Fruit fly (Drosophila melanogaster) whole organism, embryonic: ENCODE results near the gene CG15368.

Experiments
- Atf6 ChIP-seq: fragments of 200-800 bp; sonication (Bioruptor generic); IDR thresholded peaks from 2 replicates; pipeline ENCODE4 v1.3.6; 2022; ENCODE audit warnings: missing biosample characterization, missing genetic modification characterization
- CG10431 ChIP-seq: fragments of 200-800 bp; sonication (Bioruptor generic); optimal IDR thresholded peaks from 3 replicates; lab custom pipeline; 2018; ENCODE audit warnings: missing biosample characterization, mild to moderate bottlenecking, missing genetic modification characterization
- CG12071 ChIP-seq: fragments of 200-800 bp; sonication (Bioruptor generic); optimal IDR thresholded peaks from 3 replicates; lab custom pipeline; 2018; ENCODE audit warnings: missing biosample characterization, mild to moderate bottlenecking, missing genetic modification characterization
- CG12744 ChIP-seq: fragments of 200-800 bp; sonication (Bioruptor generic); optimal IDR thresholded peaks from 2 replicates; lab custom pipeline; 2016; ENCODE audit warnings: missing biosample characterization, missing genetic modification characterization
- CG14014 ChIP-seq: fragments of 200-800 bp; sonication (Bioruptor generic); IDR thresholded peaks from 2 replicates; pipeline ENCODE4 v1.3.6; 2022; ENCODE audit warnings: missing biosample characterization, missing genetic modification characterization
- CG1603 ChIP-seq: fragments of 200-800 bp; sonication (Bioruptor generic); optimal IDR thresholded peaks from 2 replicates; lab custom pipeline; 2019; ENCODE audit warnings: missing biosample characterization, mild to moderate bottlenecking, missing genetic modification characterization, moderate library complexity
- CG16863 ChIP-seq: fragments of 200-800 bp; sonication (Bioruptor generic); optimal IDR thresholded peaks from 3 replicates; lab custom pipeline; 2016; ENCODE audit warnings: missing biosample characterization, missing genetic modification characterization
- CG17802 ChIP-seq: fragments of 200-800 bp; sonication (Bioruptor generic); optimal IDR thresholded peaks from 2 replicates; lab custom pipeline; 2018; ENCODE audit warnings: missing biosample characterization, mild to moderate bottlenecking, missing genetic modification characterization, moderate library complexity
- CG17829 ChIP-seq: fragments of 200-800 bp; optimal IDR thresholded peaks from 2 replicates; lab custom pipeline; 2019; ENCODE audit warnings: missing biosample characterization, mild to moderate bottlenecking, missing genetic modification characterization, moderate library complexity
- CG2120 ChIP-seq: fragments of 200-800 bp; sonication (Bioruptor generic); optimal IDR thresholded peaks from 3 replicates; lab custom pipeline; 2016; ENCODE audit warnings: missing biosample characterization, missing genetic modification characterization
- CG2202 ChIP-seq: fragments of 200-800 bp; sonication (Bioruptor generic); optimal IDR thresholded peaks from 2 replicates; lab custom pipeline; 2018; ENCODE audit warnings: missing biosample characterization, mild to moderate bottlenecking, missing genetic modification characterization
- CG2875 ChIP-seq: fragments of 200-800 bp; sonication (Bioruptor generic); optimal IDR thresholded peaks from 2 replicates; lab custom pipeline; 2017; ENCODE audit warnings: missing biosample characterization, mild to moderate bottlenecking, missing genetic modification characterization, missing genetic modification reagents
- CG3407 ChIP-seq: fragments of 200-800 bp; sonication (Bioruptor generic); optimal IDR thresholded peaks from 2 replicates; lab custom pipeline; 2018; ENCODE audit warnings: missing biosample characterization, mild to moderate bottlenecking, missing genetic modification characterization
- CG4282 ChIP-seq: fragments of 200-800 bp; sonication (Bioruptor generic); optimal IDR thresholded peaks from 2 replicates; lab custom pipeline; 2016; ENCODE audit warnings: missing biosample characterization, missing genetic modification characterization
- CG4404 ChIP-seq: fragments of 200-800 bp; sonication (Bioruptor generic); IDR thresholded peaks from 2 replicates; pipeline ENCODE4 v1.3.6; 2022; ENCODE audit warnings: missing biosample characterization, missing genetic modification characterization
- CG6813 ChIP-seq: fragments of 200-800 bp; sonication (Bioruptor generic); optimal IDR thresholded peaks from 2 replicates; lab custom pipeline; 2017; ENCODE audit warnings: missing biosample characterization, missing genetic modification characterization, mild to moderate bottlenecking, moderate library complexity, missing genetic modification reagents
- CG7963 ChIP-seq: fragments of 200-800 bp; sonication (Bioruptor generic); IDR thresholded peaks from 3 replicates; pipeline ENCODE4 v1.3.6; 2022; ENCODE audit warnings: missing biosample characterization, missing genetic modification characterization; ENCODE audit not compliant: partially characterized antibody
- CG8290 ChIP-seq, 3 experiments: fragments of 200-800 bp; sonication (Bioruptor generic); optimal IDR thresholded peaks; 2 replicates each; lab custom pipeline; 2016 to 2019; ENCODE audit warnings: missing biosample characterization in 3 of 3, missing genetic modification characterization in 3 of 3, mild to moderate bottlenecking in 2 of 3, moderate library complexity in 1 of 3
- CG8359 ChIP-seq: fragments of 200-800 bp; sonication (Bioruptor generic); optimal IDR thresholded peaks from 2 replicates; lab custom pipeline; 2017; ENCODE audit warnings: missing biosample characterization, mild to moderate bottlenecking, missing genetic modification characterization, borderline replicate concordance
- CG8388 ChIP-seq: fragments of 200-800 bp; sonication (Bioruptor generic); optimal IDR thresholded peaks from 2 replicates; lab custom pipeline; 2019; ENCODE audit warnings: missing biosample characterization, mild to moderate bottlenecking, missing genetic modification characterization, moderate library complexity
- CG8924 ChIP-seq: fragments of 200-800 bp; optimal IDR thresholded peaks from 3 replicates; lab custom pipeline; 2019; ENCODE audit warnings: missing biosample characterization, mild to moderate bottlenecking, missing genetic modification characterization, moderate library complexity
- CG8944 ChIP-seq: fragments of 200-800 bp; sonication (Bioruptor generic); optimal IDR thresholded peaks from 3 replicates; lab custom pipeline; 2016; ENCODE audit warnings: missing biosample characterization, missing genetic modification characterization
- CG9932 ChIP-seq: fragments of 200-800 bp; sonication (Bioruptor generic); IDR thresholded peaks from 2 replicates; pipeline ENCODE4 v1.3.6; 2022; ENCODE audit warnings: missing biosample characterization, missing genetic modification characterization
- CoRest ChIP-seq: fragments of 200-800 bp; sonication (Bioruptor generic); optimal IDR thresholded peaks from 3 replicates; lab custom pipeline; 2018; ENCODE audit warnings: missing biosample characterization, mild to moderate bottlenecking, missing genetic modification characterization, moderate library complexity
- E2f2 ChIP-seq: fragments of 200-800 bp; sonication (Bioruptor generic); IDR thresholded peaks from 2 replicates; pipeline ENCODE4 v1.3.6; 2022; ENCODE audit warnings: missing biosample characterization, missing genetic modification characterization
- H15 ChIP-seq: fragments of 200-800 bp; sonication (Bioruptor generic); IDR thresholded peaks from 3 replicates; pipeline ENCODE4 v1.3.6; 2022; ENCODE audit warnings: missing biosample characterization, missing genetic modification characterization
- Lhr ChIP-seq: fragments of 200-800 bp; sonication (Bioruptor generic); optimal IDR thresholded peaks from 3 replicates; lab custom pipeline; 2017; ENCODE audit warnings: mild to moderate bottlenecking, missing biosample characterization, missing genetic modification reagents, missing genetic modification characterization
- MBD-R2 ChIP-seq: fragments of 200-800 bp; sonication (Bioruptor generic); IDR thresholded peaks from 2 replicates; pipeline ENCODE4 v1.3.6; 2022; ENCODE audit warnings: missing biosample characterization, missing genetic modification characterization
- Rfx ChIP-seq: fragments of 200-800 bp; sonication (Bioruptor generic); IDR thresholded peaks from 2 replicates; pipeline ENCODE4 v1.3.6; 2022; ENCODE audit warnings: missing biosample characterization, missing genetic modification characterization
- Tbp ChIP-seq: fragments of >200 bp; optimal IDR thresholded peaks from 2 replicates; lab custom pipeline; 2018; ENCODE audit warnings: missing biosample characterization, missing genetic modification characterization
- Trl ChIP-seq, 3 experiments: fragments of >200 bp in 2 of 3; fragments of 200-800 bp in 1 of 3; sonication (Bioruptor generic) in 1 of 3; optimal IDR thresholded peaks; 2 replicates in 1 of 3; 3 replicates in 2 of 3; lab custom pipeline; 2016 to 2017; ENCODE audit warnings: missing biosample characterization in 1 of 3, missing genetic modification characterization in 1 of 3
- croc ChIP-seq: fragments of 200-800 bp; sonication (Bioruptor generic); conservative IDR thresholded peaks from 3 replicates; pipeline ENCODE4 v1.3.6; 2022; ENCODE audit warnings: missing biosample characterization, missing genetic modification characterization
- cwo ChIP-seq: fragments of 200-800 bp; sonication (Bioruptor generic); optimal IDR thresholded peaks from 3 replicates; lab custom pipeline; 2017; ENCODE audit warnings: missing biosample characterization, missing genetic modification characterization, mild to moderate bottlenecking, moderate library complexity, missing genetic modification reagents
- danr ChIP-seq: fragments of 200-800 bp; sonication (Bioruptor generic); IDR thresholded peaks from 2 replicates; pipeline ENCODE4 v1.3.6; 2022; ENCODE audit warnings: missing biosample characterization, missing genetic modification characterization
- fd3F ChIP-seq: fragments of 200-800 bp; sonication (Bioruptor generic); optimal IDR thresholded peaks from 2 replicates; lab custom pipeline; 2018; ENCODE audit warnings: missing biosample characterization, mild to moderate bottlenecking, missing genetic modification characterization, moderate library complexity
- fd64A ChIP-seq: fragments of 200-800 bp; sonication (Bioruptor generic); optimal IDR thresholded peaks from 3 replicates; lab custom pipeline; 2018; ENCODE audit warnings: missing biosample characterization, mild to moderate bottlenecking, missing genetic modification characterization
- fu2 ChIP-seq: fragments of 200-800 bp; sonication (Bioruptor generic); optimal IDR thresholded peaks from 2 replicates; lab custom pipeline; 2016; ENCODE audit warnings: missing biosample characterization, missing genetic modification characterization
- gcm2 ChIP-seq: fragments of 200-800 bp; sonication (Bioruptor generic); optimal IDR thresholded peaks from 2 replicates; lab custom pipeline; 2016; ENCODE audit warnings: missing biosample characterization, missing genetic modification characterization
- ham ChIP-seq: fragments of 200-800 bp; sonication (Bioruptor generic); IDR thresholded peaks from 2 replicates; pipeline ENCODE4 v1.3.6; 2022; ENCODE audit warnings: missing biosample characterization, missing genetic modification characterization
- hkb ChIP-seq, 2 experiments: fragments of 200-800 bp in 1 of 2; fragments of >200 bp in 1 of 2; sonication (Bioruptor generic) in 1 of 2; IDR thresholded peaks in 1 of 2; optimal IDR thresholded peaks in 1 of 2; 2 replicates each; pipeline versions ENCODE4 v1.3.6 to Lab custom; 2017 to 2022; ENCODE audit warnings: missing biosample characterization in 1 of 2, missing genetic modification characterization in 1 of 2
- lilli ChIP-seq: fragments of 200-800 bp; sonication (Bioruptor generic); optimal IDR thresholded peaks from 3 replicates; lab custom pipeline; 2016; ENCODE audit warnings: missing biosample characterization, missing genetic modification characterization
- nau ChIP-seq: fragments of 200-800 bp; sonication (Bioruptor generic); optimal IDR thresholded peaks from 3 replicates; lab custom pipeline; 2017; ENCODE audit warnings: missing biosample characterization, mild to moderate bottlenecking, missing genetic modification characterization, missing genetic modification reagents
- peb ChIP-seq: fragments of 200-800 bp; sonication (Bioruptor generic); IDR thresholded peaks from 2 replicates; pipeline ENCODE4 v1.3.6; 2022; ENCODE audit warnings: missing biosample characterization, missing genetic modification characterization
- phol ChIP-seq: fragments of 200-800 bp; sonication (Bioruptor generic); optimal IDR thresholded peaks from 3 replicates; lab custom pipeline; 2018; ENCODE audit warnings: missing biosample characterization, mild to moderate bottlenecking, missing genetic modification characterization, moderate library complexity
- ranshi ChIP-seq: fragments of 200-800 bp; sonication (Bioruptor generic); IDR thresholded peaks from 2 replicates; pipeline ENCODE4 v1.3.6; 2022; ENCODE audit warnings: missing biosample characterization, missing genetic modification characterization
- ssp ChIP-seq: fragments of 200-800 bp; sonication (Bioruptor generic); IDR thresholded peaks from 2 replicates; pipeline ENCODE4 v1.3.6; 2022; ENCODE audit warnings: missing biosample characterization, missing genetic modification characterization
- tup ChIP-seq: fragments of 200-800 bp; sonication (Bioruptor generic); optimal IDR thresholded peaks from 2 replicates; lab custom pipeline; 2016; ENCODE audit warnings: missing biosample characterization, mild to moderate bottlenecking, missing genetic modification characterization, moderate library complexity
- vvl ChIP-seq: fragments of 200-800 bp; sonication (Bioruptor generic); IDR thresholded peaks from 2 replicates; pipeline ENCODE4 v1.3.6; 2022; ENCODE audit warnings: missing biosample characterization, missing genetic modification characterization
- wdn ChIP-seq: fragments of 200-800 bp; sonication (Bioruptor generic); IDR thresholded peaks from 2 replicates; pipeline ENCODE4 v1.3.6; 2022; ENCODE audit warnings: missing biosample characterization, missing genetic modification characterization

The CG15368 gene

dm6 chrX:9243417-9243884 lies 27.9 kb downstream of the CG15368 start, which contains the start of the genes mxc and Larp7 (continued):
- TF ChIP-seq Trl (optimal IDR thresholded peaks at IDR 0.05; lab: Kevin White, UChicago) (no peak), Trl (GFP tag; optimal IDR thresholded peaks at IDR 0.05; lab: Kevin White, UChicago) (peak; percentile 75), CG2120 (GFP tag; lab: Kevin White, UChicago) (peak; percentile 82), CG8388 (GFP tag; lab: Kevin White, UChicago) (peak; percentile 7), CG17802 (tag; lab: Kevin White, UChicago) (peak; percentile 16), CG4282 (peak; percentile 16), peb (GFP tag; lab: Robert Waterston, UW) (no peak), CG6813 (GFP tag; lab: Kevin White, UChicago) (no peak), fd3F (GFP tag; lab: Kevin White, UChicago) (peak; percentile 55), CG8359 (GFP tag; lab: Kevin White, UChicago) (no peak), vvl (GFP tag; lab: Robert Waterston, UW) (peak; percentile 21; the same call in 1 of the 2 replicates), phol (tag; lab: Kevin White, UChicago) (peak; percentile 70), MBD-R2 (GFP tag; lab: Robert Waterston, UW) (peak; percentile 80), CG17829 (tag; lab: Kevin White, UChicago) (peak; percentile 59), CG4404 (peak; percentile 68), danr (peak; percentile 35; the same call in 1 of the 2 replicates), fd64A (GFP tag; lab: Kevin White, UChicago) (no peak), CG8944 (peak; percentile 64), fu2 (GFP tag; lab: Kevin White, UChicago) (peak; percentile 72), tup (GFP tag; lab: Kevin White, UChicago) (peak; percentile 4), CG7963 (GFP tag; lab: Robert Waterston, UW) (no peak), ham (no peak), CG16863 (GFP tag; lab: Kevin White, UChicago) (peak; percentile 33), CG2875 (GFP tag; lab: Kevin White, UChicago) (no peak), CG3407 (no peak), croc (GFP tag; lab: Robert Waterston, UW) (no peak; the same call in 2 of the 3 replicates), ranshi (no peak), ssp (GFP tag; lab: Robert Waterston, UW) (peak; percentile 55), nau (GFP tag; lab: Kevin White, UChicago) (no peak), wdn (GFP tag; lab: Robert Waterston, UW) (no peak), CG9932 (peak; percentile 80), H15 (GFP tag; lab: Robert Waterston, UW) (no peak), CG8290 (GFP tag; optimal IDR thresholded peaks at IDR 0.05; lab: Kevin White, UChicago) (peak; percentile 3), CG8290 (tag; optimal IDR thresholded peaks at IDR 0.05; lab: Kevin White, UChicago) (no peak), lilli (GFP tag; lab: Kevin White, UChicago) (peak; percentile 74), E2f2 (GFP tag; lab: Robert Waterston, UW) (peak; percentile 77), Tbp (GFP tag; lab: Kevin White, UChicago) (no peak), CG14014 (peak; percentile 49; the same call in 1 of the 2 replicates), Lhr (GFP tag; lab: Kevin White, UChicago) (peak; percentile 25), CG8924 (tag; lab: Kevin White, UChicago) (peak; percentile 53), CG10431 (GFP tag; lab: Kevin White, UChicago) (no peak), hkb (optimal IDR thresholded peaks at IDR 0.05; lab: Kevin White, UChicago) (peak; percentile 84), hkb (GFP tag; IDR thresholded peaks at IDR 0.05; lab: Robert Waterston, UW) (no peak; the same call in 1 of the 2 replicates), gcm2 (GFP tag; lab: Kevin White, UChicago) (no peak), CG12071 (GFP tag; lab: Kevin White, UChicago) (no peak), Rfx (peak; percentile 64), CG2202 (tag; lab: Kevin White, UChicago) (no peak), CG12744 (GFP tag; lab: Kevin White, UChicago) (no peak), cwo (GFP tag; lab: Kevin White, UChicago) (no peak), Atf6 (GFP tag; lab: Robert Waterston, UW) (peak; percentile 40; the same call in 1 of the 2 replicates), CoRest (tag; lab: Kevin White, UChicago) (peak; percentile 79), CG1603 (tag; lab: Kevin White, UChicago) (no peak)
